Fruit fly (Drosophila melanogaster) whole organism, embryonic: Measurements from ENCODE around the gene CG11085.

Experiments
- Atf3 ChIP-seq: fragments of 200-800 bp; sonication (Bioruptor generic); optimal IDR thresholded peaks from 3 replicates; lab custom pipeline; 2016; ENCODE audit warnings: missing biosample characterization, missing genetic modification characterization
- Atf6 ChIP-seq: fragments of 200-800 bp; sonication (Bioruptor generic); IDR thresholded peaks from 2 replicates; pipeline ENCODE4 v1.3.6; 2022; ENCODE audit warnings: missing biosample characterization, missing genetic modification characterization
- CG11085 ChIP-seq: fragments of 200-800 bp; sonication (Bioruptor generic); IDR thresholded peaks from 2 replicates; pipeline ENCODE4 v1.3.6; 2022; ENCODE audit warnings: missing biosample characterization, missing genetic modification characterization
- CG12071 ChIP-seq: fragments of 200-800 bp; sonication (Bioruptor generic); optimal IDR thresholded peaks from 3 replicates; lab custom pipeline; 2018; ENCODE audit warnings: missing biosample characterization, mild to moderate bottlenecking, missing genetic modification characterization
- CG12391 ChIP-seq: fragments of 200-800 bp; sonication (Bioruptor generic); optimal IDR thresholded peaks from 3 replicates; lab custom pipeline; 2018; ENCODE audit warnings: missing biosample characterization, mild to moderate bottlenecking, missing genetic modification characterization, moderate library complexity
- CG12659 ChIP-seq: fragments of 200-800 bp; sonication (Bioruptor generic); optimal IDR thresholded peaks from 3 replicates; lab custom pipeline; 2017; ENCODE audit warnings: mild to moderate bottlenecking, missing biosample characterization, missing genetic modification reagents, missing genetic modification characterization
- CG14860 ChIP-seq: fragments of 200-800 bp; sonication (Bioruptor generic); IDR thresholded peaks from 3 replicates; pipeline ENCODE4 v1.3.6; 2022; ENCODE audit warnings: missing biosample characterization, missing genetic modification characterization; ENCODE audit not compliant: partially characterized antibody
- CG1529 ChIP-seq: fragments of 200-800 bp; sonication (Bioruptor generic); optimal IDR thresholded peaks from 3 replicates; lab custom pipeline; 2018; ENCODE audit warnings: missing biosample characterization, missing genetic modification characterization
- CG16779 ChIP-seq: fragments of 200-800 bp; sonication (Bioruptor generic); IDR thresholded peaks from 2 replicates; pipeline ENCODE4 v1.3.6; 2022; ENCODE audit warnings: missing biosample characterization, missing genetic modification characterization
- CG16813 ChIP-seq: fragments of 200-800 bp; sonication (Bioruptor generic); IDR thresholded peaks from 3 replicates; pipeline ENCODE4 v1.3.6; 2022; ENCODE audit warnings: missing biosample characterization, missing genetic modification characterization; ENCODE audit not compliant: partially characterized antibody
- CG17829 ChIP-seq: fragments of 200-800 bp; optimal IDR thresholded peaks from 2 replicates; lab custom pipeline; 2019; ENCODE audit warnings: missing biosample characterization, mild to moderate bottlenecking, missing genetic modification characterization, moderate library complexity
- CG17912 ChIP-seq: fragments of 200-800 bp; sonication (Bioruptor generic); optimal IDR thresholded peaks from 2 replicates; lab custom pipeline; 2018; ENCODE audit warnings: missing biosample characterization, mild to moderate bottlenecking, missing genetic modification characterization
- CG18764 ChIP-seq: fragments of 200-800 bp; sonication (Bioruptor generic); optimal IDR thresholded peaks from 3 replicates; lab custom pipeline; 2016; ENCODE audit warnings: missing biosample characterization, missing genetic modification characterization
- CG2116 ChIP-seq: fragments of 200-800 bp; sonication (Bioruptor generic); optimal IDR thresholded peaks from 3 replicates; lab custom pipeline; 2018; ENCODE audit warnings: missing biosample characterization, mild to moderate bottlenecking, missing genetic modification characterization
- CG30020 ChIP-seq: fragments of 200-800 bp; optimal IDR thresholded peaks from 2 replicates; lab custom pipeline; 2019; ENCODE audit warnings: missing biosample characterization, mild to moderate bottlenecking, missing genetic modification characterization, moderate library complexity
- CG3995 ChIP-seq: fragments of 200-800 bp; sonication (Bioruptor generic); optimal IDR thresholded peaks from 3 replicates; lab custom pipeline; 2016; ENCODE audit warnings: missing biosample characterization, missing genetic modification characterization
- CG42726 ChIP-seq: fragments of 200-800 bp; sonication (Bioruptor generic); IDR thresholded peaks from 2 replicates; pipeline ENCODE4 v1.3.6; 2022; ENCODE audit warnings: missing biosample characterization, missing genetic modification characterization; ENCODE audit not compliant: partially characterized antibody
- CG4328 ChIP-seq: fragments of 200-800 bp; sonication (Bioruptor generic); optimal IDR thresholded peaks from 3 replicates; lab custom pipeline; 2017; ENCODE audit warnings: missing biosample characterization, missing genetic modification reagents, missing genetic modification characterization
- CG6654 ChIP-seq: fragments of 200-800 bp; sonication (Bioruptor generic); optimal IDR thresholded peaks from 2 replicates; lab custom pipeline; 2017; ENCODE audit warnings: missing biosample characterization, mild to moderate bottlenecking, missing genetic modification characterization
- CG7963 ChIP-seq: fragments of 200-800 bp; sonication (Bioruptor generic); IDR thresholded peaks from 3 replicates; pipeline ENCODE4 v1.3.6; 2022; ENCODE audit warnings: missing biosample characterization, missing genetic modification characterization; ENCODE audit not compliant: partially characterized antibody
- CG9932 ChIP-seq: fragments of 200-800 bp; sonication (Bioruptor generic); IDR thresholded peaks from 2 replicates; pipeline ENCODE4 v1.3.6; 2022; ENCODE audit warnings: missing biosample characterization, missing genetic modification characterization
- Drgx ChIP-seq: fragments of 200-800 bp; sonication (Bioruptor generic); IDR thresholded peaks from 2 replicates; pipeline ENCODE4 v1.3.6; 2022; ENCODE audit warnings: missing biosample characterization, missing genetic modification characterization
- Elba2 ChIP-seq: fragments of 200-800 bp; sonication (Bioruptor generic); optimal IDR thresholded peaks from 3 replicates; lab custom pipeline; 2016; ENCODE audit warnings: missing biosample characterization, missing genetic modification characterization
- Neu2 ChIP-seq: fragments of 200-800 bp; sonication (Bioruptor generic); optimal IDR thresholded peaks from 3 replicates; lab custom pipeline; 2016; ENCODE audit warnings: missing biosample characterization, missing genetic modification characterization, borderline replicate concordance
- Poxn ChIP-seq: fragments of 200-800 bp; sonication (Bioruptor generic); IDR thresholded peaks from 2 replicates; pipeline ENCODE4 v1.3.6; 2022; ENCODE audit warnings: missing biosample characterization, missing genetic modification characterization
- Xrp1 ChIP-seq: fragments of 200-800 bp; sonication (Bioruptor generic); IDR thresholded peaks from 2 replicates; pipeline ENCODE4 v1.3.6; 2022; ENCODE audit warnings: missing biosample characterization, missing genetic modification characterization
- ac ChIP-seq: fragments of 200-800 bp; sonication (Bioruptor generic); optimal IDR thresholded peaks from 3 replicates; lab custom pipeline; 2017; ENCODE audit warnings: missing biosample characterization, mild to moderate bottlenecking, missing genetic modification characterization
- al ChIP-seq: fragments of 200-800 bp; sonication (Bioruptor generic); IDR thresholded peaks from 2 replicates; pipeline ENCODE4 v1.3.6; 2022; ENCODE audit warnings: missing biosample characterization, missing genetic modification characterization
- caup ChIP-seq: fragments of 200-800 bp; sonication (Bioruptor generic); optimal IDR thresholded peaks from 3 replicates; lab custom pipeline; 2017; ENCODE audit warnings: missing biosample characterization, mild to moderate bottlenecking, missing genetic modification characterization, moderate library complexity; ENCODE audit not compliant: severe bottlenecking
- fd64A ChIP-seq: fragments of 200-800 bp; sonication (Bioruptor generic); optimal IDR thresholded peaks from 3 replicates; lab custom pipeline; 2018; ENCODE audit warnings: missing biosample characterization, mild to moderate bottlenecking, missing genetic modification characterization
- fd96Cb ChIP-seq: fragments of 200-800 bp; sonication (Bioruptor generic); optimal IDR thresholded peaks from 2 replicates; lab custom pipeline; 2018; ENCODE audit warnings: missing biosample characterization, mild to moderate bottlenecking, missing genetic modification characterization, moderate library complexity
- gro ChIP-seq: fragments of 200-800 bp; sonication (Bioruptor generic); optimal IDR thresholded peaks from 2 replicates; lab custom pipeline; 2016; ENCODE audit warnings: missing biosample characterization, missing genetic modification characterization
- gsb-n ChIP-seq: fragments of 200-800 bp; sonication (Bioruptor generic); optimal IDR thresholded peaks from 3 replicates; lab custom pipeline; 2018; ENCODE audit warnings: missing biosample characterization, mild to moderate bottlenecking, missing genetic modification characterization
- jing ChIP-seq: fragments of 200-800 bp; sonication (Bioruptor generic); optimal IDR thresholded peaks from 2 replicates; lab custom pipeline; 2018; ENCODE audit warnings: missing biosample characterization, mild to moderate bottlenecking, missing genetic modification characterization
- mam ChIP-seq: fragments of 200-800 bp; sonication (Bioruptor generic); optimal IDR thresholded peaks from 3 replicates; lab custom pipeline; 2016; ENCODE audit warnings: missing biosample characterization, missing genetic modification characterization
- odd ChIP-seq: fragments of 200-800 bp; sonication (Bioruptor generic); optimal IDR thresholded peaks from 2 replicates; lab custom pipeline; 2017; ENCODE audit warnings: missing biosample characterization, mild to moderate bottlenecking, missing genetic modification characterization
- org-1 ChIP-seq: fragments of 200-800 bp; sonication (Bioruptor generic); optimal IDR thresholded peaks from 2 replicates; lab custom pipeline; 2017; ENCODE audit warnings: missing biosample characterization, missing genetic modification characterization
- pan ChIP-seq, 4 experiments: fragments of >200 bp in 3 of 4; fragments of 200-800 bp in 1 of 4; sonication (Bioruptor generic) in 1 of 4; optimal IDR thresholded peaks in 3 of 4; IDR thresholded peaks in 1 of 4; 2 replicates each; pipeline versions ENCODE4 v1.3.6 to Lab custom; 2017 to 2022; ENCODE audit warnings: missing biosample characterization in 2 of 4, missing genetic modification characterization in 2 of 4, mixed read lengths in 1 of 4
- pita ChIP-seq: fragments of 200-800 bp; sonication (Bioruptor generic); optimal IDR thresholded peaks from 2 replicates; lab custom pipeline; 2017; ENCODE audit warnings: missing biosample characterization, mild to moderate bottlenecking, missing genetic modification characterization
- sc ChIP-seq, 3 experiments: fragments of >200 bp in 2 of 3; fragments of 200-800 bp in 1 of 3; sonication (Bioruptor generic) in 1 of 3; optimal IDR thresholded peaks; 2 replicates in 2 of 3; 3 replicates in 1 of 3; lab custom pipeline; 2017; ENCODE audit warnings: mild to moderate bottlenecking in 1 of 3, missing biosample characterization in 1 of 3, missing genetic modification characterization in 1 of 3, missing genetic modification reagents in 1 of 3
- sd ChIP-seq: fragments of 200-800 bp; sonication (Bioruptor generic); optimal IDR thresholded peaks from 3 replicates; lab custom pipeline; 2018; ENCODE audit warnings: missing biosample characterization, mild to moderate bottlenecking, missing genetic modification characterization, moderate library complexity
- seq ChIP-seq: fragments of 200-800 bp; sonication (Bioruptor generic); IDR thresholded peaks from 2 replicates; pipeline ENCODE4 v1.3.6; 2022; ENCODE audit warnings: missing biosample characterization, missing genetic modification characterization
- sim ChIP-seq: fragments of 200-800 bp; sonication (Bioruptor generic); IDR thresholded peaks from 2 replicates; pipeline ENCODE4 v1.3.6; 2022; ENCODE audit warnings: missing biosample characterization, missing genetic modification characterization
- tin ChIP-seq: fragments of 200-800 bp; sonication (Bioruptor generic); optimal IDR thresholded peaks from 3 replicates; lab custom pipeline; 2016; ENCODE audit warnings: missing biosample characterization, missing genetic modification characterization
- unpg ChIP-seq: fragments of 200-800 bp; sonication (Bioruptor generic); optimal IDR thresholded peaks from 3 replicates; lab custom pipeline; 2018; ENCODE audit warnings: missing biosample characterization, mild to moderate bottlenecking, missing genetic modification characterization, moderate library complexity
- vnd ChIP-seq: fragments of 200-800 bp; sonication (Bioruptor generic); IDR thresholded peaks from 3 replicates; pipeline ENCODE4 v1.3.6; 2022; ENCODE audit warnings: missing biosample characterization, missing genetic modification characterization; ENCODE audit not compliant: partially characterized antibody
- wdn ChIP-seq: fragments of 200-800 bp; sonication (Bioruptor generic); IDR thresholded peaks from 2 replicates; pipeline ENCODE4 v1.3.6; 2022; ENCODE audit warnings: missing biosample characterization, missing genetic modification characterization
- zen2 ChIP-seq: fragments of 200-800 bp; sonication (Bioruptor generic); IDR thresholded peaks from 3 replicates; pipeline ENCODE4 v1.3.6; 2022; ENCODE audit warnings: missing biosample characterization, missing genetic modification characterization; ENCODE audit not compliant: partially characterized antibody

The CG11085 gene

DNA sequence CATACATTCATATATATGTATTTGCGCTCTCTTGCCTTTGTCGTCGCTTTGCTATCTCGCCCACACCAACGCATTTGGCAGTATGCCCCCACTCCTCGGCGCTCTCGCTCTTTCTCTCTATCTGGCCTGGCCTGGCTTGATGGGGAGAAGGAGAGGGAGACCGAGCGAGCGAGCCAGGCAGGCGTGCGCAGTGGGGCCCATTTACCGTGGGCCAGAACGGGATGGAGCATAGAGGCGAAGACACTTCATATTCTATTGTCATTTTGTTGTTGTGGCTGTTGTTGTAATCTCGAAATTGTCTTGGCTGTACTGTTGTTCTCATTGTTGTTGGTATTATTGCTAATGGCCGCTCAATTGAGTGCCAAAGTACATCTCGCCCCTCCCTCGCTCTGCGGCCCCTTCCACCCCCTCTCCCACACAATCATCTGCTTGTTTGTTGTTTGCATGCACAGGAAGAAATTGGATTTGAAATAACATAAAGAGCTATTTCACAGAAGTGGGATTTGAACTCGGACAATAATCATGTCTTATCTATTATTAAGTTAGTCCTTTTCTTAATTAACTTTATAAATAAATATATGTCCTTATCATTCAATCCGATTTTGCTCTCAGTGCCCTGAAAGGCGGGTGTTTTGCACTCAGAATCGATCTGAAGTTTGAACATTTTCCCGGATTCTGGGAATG lies 49.1 kb downstream of the CG11085 start (continued):
- peak; percentile 77 for TF ChIP-seq odd (GFP tag; lab: Kevin White, UChicago)
- peak; percentile 71 for TF ChIP-seq CG18764 (GFP tag; lab: Kevin White, UChicago)
- peak; percentile 87 for TF ChIP-seq gsb-n (tag; lab: Kevin White, UChicago)
- no peak for TF ChIP-seq CG42726
- no peak for TF ChIP-seq pan (optimal IDR thresholded peaks at IDR 0.05; lab: Kevin White, UChicago)
- peak in 1 of 2 experiments; percentile 93 for TF ChIP-seq pan (GFP tag; optimal IDR thresholded peaks at IDR 0.05 in 1 of 2, IDR thresholded peaks at IDR 0.05 in 1 of 2)
- peak; percentile 65 for TF ChIP-seq CG6654 (GFP tag; lab: Kevin White, UChicago)
- TF ChIP-seq Poxn = peak; percentile 71
- TF ChIP-seq CG11085 (GFP tag; lab: Robert Waterston, UW) = peak; percentile 98
- TF ChIP-seq pita (GFP tag; lab: Kevin White, UChicago) = no peak
- TF ChIP-seq sd (tag; lab: Kevin White, UChicago) = peak; percentile 54
- peak; percentile 87 for TF ChIP-seq al
- peak; percentile 56 for TF ChIP-seq Atf3 (GFP tag; lab: Kevin White, UChicago)
- TF ChIP-seq tin = peak; percentile 85
- peak; percentile 49 for TF ChIP-seq CG30020 (tag; lab: Kevin White, UChicago)
- peak; percentile 85 for TF ChIP-seq jing (GFP tag; lab: Kevin White, UChicago)
- TF ChIP-seq CG12071 = peak; percentile 77
- TF ChIP-seq gro = peak; percentile 27
- TF ChIP-seq CG16779 (GFP tag; lab: Robert Waterston, UW) = peak; percentile 92
- TF ChIP-seq ac (GFP tag; lab: Kevin White, UChicago) = peak; percentile 64
- TF ChIP-seq sim = peak; percentile 77
- TF ChIP-seq CG3995 = peak; percentile 46
- TF ChIP-seq zen2 (GFP tag; lab: Robert Waterston, UW) = no peak
- TF ChIP-seq wdn (GFP tag; lab: Robert Waterston, UW) = peak; percentile 85
- peak; percentile 91 for TF ChIP-seq unpg (GFP tag; lab: Kevin White, UChicago)
- TF ChIP-seq CG2116 (GFP tag; lab: Kevin White, UChicago) = peak; percentile 56
- peak; percentile 86 for TF ChIP-seq fd96Cb
- no peak for TF ChIP-seq Elba2 (GFP tag; lab: Kevin White, UChicago)
- peak; percentile 95 for TF ChIP-seq Drgx (GFP tag; lab: Robert Waterston, UW)
- peak; percentile 74 for TF ChIP-seq fd64A (GFP tag; lab: Kevin White, UChicago)
- no peak for TF ChIP-seq vnd (GFP tag; lab: Robert Waterston, UW)
- TF ChIP-seq caup = peak; percentile 88
- TF ChIP-seq CG17912 (GFP tag; lab: Kevin White, UChicago) = no peak
- TF ChIP-seq CG1529 (GFP tag; lab: Kevin White, UChicago) = peak; percentile 81
- peak; percentile 88 for TF ChIP-seq Atf6 (GFP tag; lab: Robert Waterston, UW)
- peak; percentile 92 for TF ChIP-seq CG12391
- peak; percentile 90 for TF ChIP-seq CG17829 (tag; lab: Kevin White, UChicago)
- no peak for TF ChIP-seq CG16813 (GFP tag; lab: Robert Waterston, UW)
- TF ChIP-seq sc (optimal IDR thresholded peaks at IDR 0.05; lab: Kevin White, UChicago) = no peak
- TF ChIP-seq sc (GFP tag; optimal IDR thresholded peaks at IDR 0.05; lab: Kevin White, UChicago) = peak; percentile 82
- no peak for TF ChIP-seq CG7963 (GFP tag; lab: Robert Waterston, UW)
- TF ChIP-seq CG12659 (GFP tag; lab: Kevin White, UChicago) = peak; percentile 93
- peak; percentile 95 for TF ChIP-seq Xrp1 (GFP tag; lab: Robert Waterston, UW)
- TF ChIP-seq CG9932 (GFP tag; lab: Robert Waterston, UW) = peak; percentile 94
- peak; percentile 85 for TF ChIP-seq org-1 (GFP tag; lab: Kevin White, UChicago)
- TF ChIP-seq CG4328 (GFP tag; lab: Kevin White, UChicago) = peak; percentile 53
- peak; percentile 91 for TF ChIP-seq seq (GFP tag; lab: Robert Waterston, UW)
- peak; percentile 65 for TF ChIP-seq mam (GFP tag; lab: Kevin White, UChicago)
- no peak for TF ChIP-seq CG14860
- no peak for TF ChIP-seq Neu2
